Fruit fly (Drosophila melanogaster) whole organism, embryonic: ENCODE data around the gene ATbp.

ENCODE experiments used
- Adf1 ChIP-seq: fragments of 200-800 bp; sonication (Bioruptor generic); IDR thresholded peaks from 2 replicates; pipeline ENCODE4 v1.3.6; 2022; ENCODE audit warnings: missing biosample characterization, missing genetic modification characterization
- CG10979 ChIP-seq: fragments of 200-800 bp; sonication (Bioruptor generic); optimal IDR thresholded peaks from 2 replicates; lab custom pipeline; 2018; ENCODE audit warnings: missing biosample characterization, mild to moderate bottlenecking, missing genetic modification characterization, moderate library complexity
- CG11085 ChIP-seq: fragments of 200-800 bp; sonication (Bioruptor generic); IDR thresholded peaks from 2 replicates; pipeline ENCODE4 v1.3.6; 2022; ENCODE audit warnings: missing biosample characterization, missing genetic modification characterization
- CG11093 ChIP-seq: fragments of 200-800 bp; sonication (Bioruptor generic); IDR thresholded peaks from 3 replicates; pipeline ENCODE4 v1.3.6; 2022; ENCODE audit warnings: missing biosample characterization, missing genetic modification characterization
- CG11504 ChIP-seq: fragments of 200-800 bp; sonication (Bioruptor generic); optimal IDR thresholded peaks from 3 replicates; lab custom pipeline; 2019; ENCODE audit warnings: missing biosample characterization, mild to moderate bottlenecking, missing genetic modification characterization, moderate library complexity
- CG13624 ChIP-seq: fragments of 200-800 bp; sonication (Bioruptor generic); optimal IDR thresholded peaks from 2 replicates; lab custom pipeline; 2016; ENCODE audit warnings: missing biosample characterization, missing genetic modification characterization
- CG14710 ChIP-seq: fragments of 200-800 bp; sonication (Bioruptor generic); optimal IDR thresholded peaks from 3 replicates; lab custom pipeline; 2019; ENCODE audit warnings: missing biosample characterization, mild to moderate bottlenecking, missing genetic modification characterization, moderate library complexity
- CG15696 ChIP-seq: fragments of 200-800 bp; sonication (Bioruptor generic); optimal IDR thresholded peaks from 2 replicates; lab custom pipeline; 2019; ENCODE audit warnings: missing biosample characterization, mild to moderate bottlenecking, missing genetic modification characterization, moderate library complexity
- CG17385 ChIP-seq: fragments of 200-800 bp; sonication (Bioruptor generic); optimal IDR thresholded peaks from 3 replicates; lab custom pipeline; 2018; ENCODE audit warnings: missing biosample characterization, mild to moderate bottlenecking, missing genetic modification characterization
- CG17802 ChIP-seq: fragments of 200-800 bp; sonication (Bioruptor generic); optimal IDR thresholded peaks from 2 replicates; lab custom pipeline; 2018; ENCODE audit warnings: missing biosample characterization, mild to moderate bottlenecking, missing genetic modification characterization, moderate library complexity
- CG1832 ChIP-seq: fragments of 200-800 bp; sonication (Bioruptor generic); optimal IDR thresholded peaks from 2 replicates; lab custom pipeline; 2017; ENCODE audit warnings: missing biosample characterization, mild to moderate bottlenecking, missing genetic modification characterization, inconsistent platforms
- CG2199 ChIP-seq: fragments of 200-800 bp; sonication (Bioruptor generic); IDR thresholded peaks from 3 replicates; pipeline ENCODE4 v1.3.6; 2022; ENCODE audit warnings: missing biosample characterization, missing genetic modification characterization
- CG2712 ChIP-seq: fragments of 200-800 bp; optimal IDR thresholded peaks from 3 replicates; lab custom pipeline; 2019; ENCODE audit warnings: missing biosample characterization, mild to moderate bottlenecking, missing genetic modification characterization, moderate library complexity
- CG2889 ChIP-seq: fragments of 200-800 bp; sonication (Bioruptor generic); IDR thresholded peaks from 3 replicates; pipeline ENCODE4 v1.3.6; 2022; ENCODE audit warnings: missing biosample characterization, missing genetic modification characterization
- CG31441 ChIP-seq: fragments of 200-800 bp; sonication (Bioruptor generic); IDR thresholded peaks from 2 replicates; pipeline ENCODE4 v1.3.6; 2022; ENCODE audit warnings: missing biosample characterization, missing genetic modification characterization
- CG32532 ChIP-seq: fragments of 200-800 bp; sonication (Bioruptor generic); IDR thresholded peaks from 2 replicates; pipeline ENCODE4 v1.3.6; 2022; ENCODE audit warnings: missing biosample characterization, missing genetic modification characterization
- CG4424 ChIP-seq: fragments of 200-800 bp; sonication (Bioruptor generic); optimal IDR thresholded peaks from 3 replicates; lab custom pipeline; 2016; ENCODE audit warnings: missing biosample characterization, missing genetic modification characterization
- CG5180 ChIP-seq: fragments of 200-800 bp; sonication (Bioruptor generic); optimal IDR thresholded peaks from 3 replicates; lab custom pipeline; 2017; ENCODE audit warnings: missing biosample characterization, missing genetic modification characterization, mild to moderate bottlenecking, moderate library complexity, missing genetic modification reagents
- CG7271 ChIP-seq: fragments of 200-800 bp; sonication (Bioruptor generic); optimal IDR thresholded peaks from 2 replicates; lab custom pipeline; 2018; ENCODE audit warnings: missing biosample characterization, mild to moderate bottlenecking, missing genetic modification characterization, moderate library complexity
- CG7357 ChIP-seq: fragments of 200-800 bp; sonication (Bioruptor generic); IDR thresholded peaks from 3 replicates; pipeline ENCODE4 v1.3.6; 2022; ENCODE audit warnings: missing biosample characterization, missing genetic modification characterization
- CG8944 ChIP-seq: fragments of 200-800 bp; sonication (Bioruptor generic); optimal IDR thresholded peaks from 3 replicates; lab custom pipeline; 2016; ENCODE audit warnings: missing biosample characterization, missing genetic modification characterization
- CTCF ChIP-seq: fragments of 200-800 bp; sonication (Bioruptor generic); optimal IDR thresholded peaks from 2 replicates; lab custom pipeline; 2017; ENCODE audit warnings: missing biosample characterization, mild to moderate bottlenecking, missing genetic modification characterization, moderate library complexity
- D ChIP-seq, 2 experiments: fragments of 200-800 bp in 1 of 2; fragments of >200 bp in 1 of 2; sonication (Bioruptor generic) in 1 of 2; optimal IDR thresholded peaks; 2 replicates in 1 of 2; 3 replicates in 1 of 2; lab custom pipeline; 2017; ENCODE audit warnings: mild to moderate bottlenecking in 1 of 2, missing biosample characterization in 1 of 2, missing genetic modification characterization in 1 of 2, missing genetic modification reagents in 1 of 2
- Deaf1 ChIP-seq: fragments of 200-800 bp; optimal IDR thresholded peaks from 3 replicates; lab custom pipeline; 2019; ENCODE audit warnings: missing biosample characterization, mild to moderate bottlenecking, missing genetic modification characterization, moderate library complexity
- Ets65A ChIP-seq: fragments of 200-800 bp; sonication (Bioruptor generic); peaks from one replicate; lab custom pipeline; 2016; ENCODE audit warnings: missing biosample characterization, missing genetic modification characterization
- Hr51 ChIP-seq, 2 experiments: fragments of 200-800 bp; sonication (Bioruptor generic); optimal IDR thresholded peaks; 2 replicates in 1 of 2; 3 replicates in 1 of 2; lab custom pipeline; 2016 to 2018; ENCODE audit warnings: missing biosample characterization in 2 of 2, missing genetic modification characterization in 2 of 2, mild to moderate bottlenecking in 1 of 2, moderate library complexity in 1 of 2
- Sox102F ChIP-seq: fragments of 200-800 bp; sonication (Bioruptor generic); optimal IDR thresholded peaks from 2 replicates; lab custom pipeline; 2018; ENCODE audit warnings: missing biosample characterization, mild to moderate bottlenecking, missing genetic modification characterization, moderate library complexity
- Stat92E ChIP-seq, 3 experiments: fragments of >200 bp in 2 of 3; fragments of 200-800 bp in 1 of 3; sonication (Bioruptor generic) in 1 of 3; optimal IDR thresholded peaks; 2 replicates each; lab custom pipeline; 2017 to 2019; ENCODE audit warnings: missing biosample characterization in 3 of 3, missing genetic modification characterization in 3 of 3, mild to moderate bottlenecking in 1 of 3, moderate library complexity in 1 of 3
- ato ChIP-seq: fragments of 200-800 bp; sonication (Bioruptor generic); IDR thresholded peaks from 2 replicates; pipeline ENCODE4 v1.3.6; 2022; ENCODE audit warnings: missing biosample characterization, missing genetic modification characterization; ENCODE audit not compliant: partially characterized antibody
- bcd ChIP-seq: fragments of 200-800 bp; sonication (Bioruptor generic); optimal IDR thresholded peaks from 2 replicates; lab custom pipeline; 2017; ENCODE audit warnings: missing biosample characterization, mild to moderate bottlenecking, missing genetic modification characterization
- chinmo ChIP-seq: fragments of 200-800 bp; sonication (Bioruptor generic); IDR thresholded peaks from 4 replicates; pipeline ENCODE4 v1.3.6; 2022; ENCODE audit warnings: missing biosample characterization, missing genetic modification characterization; ENCODE audit not compliant: partially characterized antibody
- chn ChIP-seq: fragments of 200-800 bp; sonication (Bioruptor generic); optimal IDR thresholded peaks from 2 replicates; lab custom pipeline; 2016; ENCODE audit warnings: missing biosample characterization, missing genetic modification characterization
- da ChIP-seq: fragments of 200-800 bp; sonication (Bioruptor generic); optimal IDR thresholded peaks from 2 replicates; lab custom pipeline; 2016; ENCODE audit warnings: missing biosample characterization, missing genetic modification characterization
- danr ChIP-seq: fragments of 200-800 bp; sonication (Bioruptor generic); IDR thresholded peaks from 2 replicates; pipeline ENCODE4 v1.3.6; 2022; ENCODE audit warnings: missing biosample characterization, missing genetic modification characterization
- dmrt99B ChIP-seq: fragments of 200-800 bp; sonication (Bioruptor generic); optimal IDR thresholded peaks from 2 replicates; lab custom pipeline; 2018; ENCODE audit warnings: missing biosample characterization, mild to moderate bottlenecking, missing genetic modification characterization, moderate library complexity
- exex ChIP-seq: fragments of 200-800 bp; sonication (Bioruptor generic); optimal IDR thresholded peaks from 4 replicates; lab custom pipeline; 2018; ENCODE audit warnings: missing biosample characterization, mild to moderate bottlenecking, missing genetic modification characterization, moderate library complexity
- fd102C ChIP-seq: fragments of 200-800 bp; sonication (Bioruptor generic); optimal IDR thresholded peaks from 2 replicates; lab custom pipeline; 2018; ENCODE audit warnings: missing biosample characterization, mild to moderate bottlenecking, missing genetic modification characterization, moderate library complexity
- grau ChIP-seq: fragments of 200-800 bp; optimal IDR thresholded peaks from 3 replicates; lab custom pipeline; 2019; ENCODE audit warnings: missing biosample characterization, mild to moderate bottlenecking, missing genetic modification characterization, moderate library complexity
- grn ChIP-seq: fragments of 200-800 bp; sonication (Bioruptor generic); optimal IDR thresholded peaks from 3 replicates; lab custom pipeline; 2017; ENCODE audit warnings: missing biosample characterization, missing genetic modification characterization
- phol ChIP-seq: fragments of 200-800 bp; sonication (Bioruptor generic); optimal IDR thresholded peaks from 3 replicates; lab custom pipeline; 2018; ENCODE audit warnings: missing biosample characterization, mild to moderate bottlenecking, missing genetic modification characterization, moderate library complexity
- prd ChIP-seq, 3 experiments: fragments of >200 bp in 2 of 3; fragments of 200-800 bp in 1 of 3; sonication (Bioruptor generic) in 1 of 3; optimal IDR thresholded peaks in 2 of 3; IDR thresholded peaks in 1 of 3; 2 replicates in 2 of 3; 3 replicates in 1 of 3; pipeline versions ENCODE4 v1.3.6 to Lab custom; 2017 to 2022; ENCODE audit warnings: missing biosample characterization in 1 of 3, missing genetic modification characterization in 1 of 3
- sd ChIP-seq: fragments of 200-800 bp; sonication (Bioruptor generic); optimal IDR thresholded peaks from 3 replicates; lab custom pipeline; 2018; ENCODE audit warnings: missing biosample characterization, mild to moderate bottlenecking, missing genetic modification characterization, moderate library complexity
- sens ChIP-seq: fragments of 200-800 bp; sonication (Bioruptor generic); peaks from one replicate; lab custom pipeline; 2016; ENCODE audit warnings: missing biosample characterization, missing genetic modification characterization
- sim ChIP-seq: fragments of 200-800 bp; sonication (Bioruptor generic); IDR thresholded peaks from 2 replicates; pipeline ENCODE4 v1.3.6; 2022; ENCODE audit warnings: missing biosample characterization, missing genetic modification characterization
- zf30C ChIP-seq: fragments of 200-800 bp; sonication (Bioruptor generic); optimal IDR thresholded peaks from 3 replicates; lab custom pipeline; 2018; ENCODE audit warnings: missing biosample characterization, mild to moderate bottlenecking, missing genetic modification characterization

The ATbp gene

dm6 chrX:23067521-23068459 lies 38.0 kb upstream of the ATbp start, which contains the start of gene CG17167:
Gene CG17167, plus strand, starts transcription at chrX:23068301.
- TF ChIP-seq CG10979 (tag; lab: Kevin White, UChicago) (peak; percentile 68), CG2199 (peak; percentile 69; the same call in 1 of the 3 replicates), Adf1 (GFP tag; lab: Robert Waterston, UW) (peak; percentile 69), exex (tag; lab: Kevin White, UChicago) (peak; percentile 1), CTCF (peak; percentile 82), Stat92E (GFP tag; optimal IDR thresholded peaks at IDR 0.05; lab: Kevin White, UChicago) (no peak), bcd (GFP tag; lab: Kevin White, UChicago) (no peak)

DNA sequence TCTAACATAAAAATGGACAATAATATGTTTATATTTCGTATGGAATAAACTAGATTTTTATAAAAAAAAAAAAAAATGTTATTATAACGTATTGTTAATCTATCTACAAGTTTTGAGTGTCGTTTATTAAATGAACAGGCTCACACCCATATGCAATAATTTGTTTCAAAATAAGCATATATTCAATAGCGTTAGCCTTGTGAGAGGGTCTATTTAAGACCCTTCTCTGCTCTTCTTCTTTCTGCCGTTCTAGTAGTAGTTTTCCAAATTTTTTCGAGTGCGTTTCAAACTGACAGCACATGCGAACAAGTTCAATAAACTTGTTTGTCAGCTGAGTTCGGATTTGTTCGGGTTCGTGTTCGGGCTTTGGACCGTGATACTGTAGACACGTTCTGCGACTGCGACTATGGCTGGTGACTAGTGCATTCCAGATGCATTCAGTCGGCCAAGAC lies 34.5 kb upstream of the ATbp start:
- TF ChIP-seq sim (no peak), sd (tag; lab: Kevin White, UChicago) (peak; percentile 30), Hr51 (GFP tag; optimal IDR thresholded peaks at IDR 0.05; lab: Kevin White, UChicago) (peak in 1 of 2 experiments; percentile 41), CG11085 (GFP tag; lab: Robert Waterston, UW) (no peak), CG7357 (GFP tag; lab: Robert Waterston, UW) (no peak), prd (optimal IDR thresholded peaks at IDR 0.05; lab: Kevin White, UChicago) (no peak), prd (GFP tag; IDR thresholded peaks at IDR 0.05; lab: Robert Waterston, UW) (0 out of 3 replicates have a peak, but pooled peaks have one; percentile 19), grn (no peak), CG2712 (tag; lab: Kevin White, UChicago) (peak; percentile 8), chinmo (GFP tag; lab: Robert Waterston, UW) (0 out of 4 replicates have a peak, but pooled peaks have one; percentile 55), CG11093 (GFP tag; lab: Robert Waterston, UW) (no peak), Deaf1 (tag; lab: Kevin White, UChicago) (peak; percentile 86), CG11504 (peak; percentile 52), dmrt99B (peak; percentile 30), CG8944 (no peak), CG17802 (tag; lab: Kevin White, UChicago) (no peak), da (GFP tag; lab: Kevin White, UChicago) (no peak), D (optimal IDR thresholded peaks at IDR 0.05; lab: Kevin White, UChicago) (no peak), D (GFP tag; optimal IDR thresholded peaks at IDR 0.05; lab: Kevin White, UChicago) (peak; percentile 2), Sox102F (GFP tag; lab: Kevin White, UChicago) (peak; percentile 30), CG1832 (GFP tag; lab: Kevin White, UChicago) (no peak), CG4424 (GFP tag; lab: Kevin White, UChicago) (peak; percentile 16), Ets65A (GFP tag; lab: Kevin White, UChicago) (peak; percentile 25), chn (no peak), phol (tag; lab: Kevin White, UChicago) (peak; percentile 44), danr (GFP tag; lab: Robert Waterston, UW) (0 out of 2 replicates have a peak, but pooled peaks have one; percentile 16), CG13624 (no peak), CG2889 (GFP tag; lab: Robert Waterston, UW) (no peak), CG5180 (GFP tag; lab: Kevin White, UChicago) (peak; percentile 12), fd102C (no peak), ato (GFP tag; lab: Robert Waterston, UW) (no peak), CG17385 (GFP tag; lab: Kevin White, UChicago) (peak; percentile 45), CG15696 (no peak), CG7271 (tag; lab: Kevin White, UChicago) (no peak), sens (peak; percentile 66), grau (tag; lab: Kevin White, UChicago) (peak; percentile 18), zf30C (peak; percentile 6), CG32532 (GFP tag; lab: Robert Waterston, UW) (no peak), CG31441 (GFP tag; lab: Robert Waterston, UW) (peak; percentile 31; the same call in 1 of the 2 replicates), CG14710 (tag; lab: Kevin White, UChicago) (peak; percentile 1)
